Worm (Caenorhabditis elegans) whole organism, L4 larva: ENCODE measurements around the gene M162.5.

Experiments
- Y105C5A.15 ChIP-seq: fragments of 200-800 bp; sonication (Bioruptor generic); IDR thresholded peaks from 2 replicates; pipeline ENCODE4 v1.3.6; 2022; ENCODE audit warnings: missing genetic modification characterization, missing compliant biosample characterization
- Y75B8A.6 ChIP-seq: fragments of 200-800 bp; sonication (Bioruptor generic); IDR thresholded peaks from 2 replicates; pipeline ENCODE4 v1.3.6; 2022; ENCODE audit warnings: missing genetic modification reagents, missing genetic modification characterization, missing compliant biosample characterization
- ZK546.5 ChIP-seq, 2 experiments: sonication (generic microtip); optimal IDR thresholded peaks; 2 replicates each; lab custom pipeline; 2017; ENCODE audit warnings: missing biosample characterization in 2 of 2, missing genetic modification characterization in 2 of 2
- aly-2 ChIP-seq: sonication (generic microtip); optimal IDR thresholded peaks from 2 replicates; lab custom pipeline; 2018; ENCODE audit warnings: missing biosample characterization, missing genetic modification characterization
- ama-1 ChIP-seq: fragments of 150-350 bp; optimal IDR thresholded peaks from 2 replicates; lab custom pipeline; 2014; ENCODE audit warnings: inconsistent platforms, mixed read lengths
- attf-4 ChIP-seq: sonication (generic microtip); optimal IDR thresholded peaks from 3 replicates; lab custom pipeline; 2017; ENCODE audit warnings: missing biosample characterization, missing genetic modification characterization
- dmd-9 ChIP-seq: fragments of 200-800 bp; sonication (Bioruptor generic); IDR thresholded peaks from 2 replicates; pipeline ENCODE4 v1.3.6; 2022; ENCODE audit warnings: missing genetic modification reagents, missing genetic modification characterization, missing compliant biosample characterization
- dve-1 ChIP-seq: sonication (generic microtip); optimal IDR thresholded peaks from 2 replicates; lab custom pipeline; 2017; ENCODE audit warnings: antibody characterized with exemption, mild to moderate bottlenecking, missing genetic modification characterization, missing compliant biosample characterization; ENCODE audit not compliant: insufficient read depth
- fkh-10 ChIP-seq: fragments of 150-350 bp; optimal IDR thresholded peaks from 2 replicates; lab custom pipeline; 2014; ENCODE audit warnings: missing biosample characterization, missing genetic modification reagents, missing genetic modification characterization
- jun-1 ChIP-seq: fragments of 150-350 bp; optimal IDR thresholded peaks from 2 replicates; lab custom pipeline; 2014; ENCODE audit warnings: missing biosample characterization, missing genetic modification reagents, missing genetic modification characterization
- lin-29 ChIP-seq: fragments of 200-800 bp; sonication (Bioruptor generic); IDR thresholded peaks from 2 replicates; pipeline ENCODE4 v1.3.6; 2022; ENCODE audit warnings: missing genetic modification reagents, missing genetic modification characterization, missing compliant biosample characterization
- vab-7 ChIP-seq: fragments of 200-800 bp; sonication (Bioruptor generic); IDR thresholded peaks from 2 replicates; pipeline ENCODE4 v1.3.6; 2022; ENCODE audit warnings: missing genetic modification reagents, missing genetic modification characterization, missing compliant biosample characterization
- zag-1 ChIP-seq: fragments of 150-350 bp; optimal IDR thresholded peaks from 2 replicates; lab custom pipeline; 2014; ENCODE audit warnings: missing biosample characterization, missing genetic modification characterization

DNA sequence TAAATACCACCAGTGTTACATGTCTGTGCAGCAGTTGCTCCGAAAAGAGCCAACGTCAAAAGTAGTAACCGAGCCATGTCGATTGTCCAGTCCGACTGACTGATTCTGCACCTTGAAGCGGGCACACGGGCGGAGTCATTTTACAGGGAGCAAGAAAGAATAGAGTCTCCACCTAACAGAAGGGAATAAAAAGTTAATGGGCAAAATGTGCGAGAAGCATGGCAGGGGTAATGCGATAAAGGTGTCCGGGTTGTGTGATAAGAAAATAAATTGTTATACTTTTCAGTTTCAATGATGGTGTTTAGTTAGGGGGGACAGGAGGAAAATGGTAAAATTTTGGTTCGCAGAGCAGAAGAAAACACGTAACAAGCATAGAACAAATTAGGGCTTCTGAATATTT is 5.6 kb upstream of the M162.5 start, which contains the start of gene clec-50:
- TF ChIP-seq jun-1 (tag; lab: Kevin White, UChicago) (no peak), lin-29 (GFP tag; lab: Robert Waterston, UW) (no peak), ama-1 (no peak), fkh-10 (no peak), Y105C5A.15 (GFP tag; lab: Robert Waterston, UW) (no peak), Y75B8A.6 (GFP tag; lab: Robert Waterston, UW) (no peak), zag-1 (tag; lab: Kevin White, UChicago) (no peak), dve-1 (tag; lab: Kevin White, UChicago) (peak; percentile 35), attf-4 (tag; lab: Kevin White, UChicago) (no peak), vab-7 (GFP tag; lab: Robert Waterston, UW) (no peak), aly-2 (tag; lab: Kevin White, UChicago) (no peak), ZK546.5 (tag; optimal IDR thresholded peaks at IDR 0.05; lab: Kevin White, UChicago) (no peak), dmd-9 (no peak)
